Fruit fly (Drosophila melanogaster) whole organism, wandering third instar larva: ENCODE data around the gene CG6066.
A peak's percentile ranks its signal among the peaks of the same experiment; 100 is the strongest.

Experiments used
- CG32264 ChIP-seq: fragments of 200-800 bp; sonication (Bioruptor generic); optimal IDR thresholded peaks from 2 replicates; lab custom pipeline; 2016; ENCODE audit warnings: missing biosample characterization, missing genetic modification characterization
- CG9705 ChIP-seq: fragments of 200-800 bp; sonication (Bioruptor generic); optimal IDR thresholded peaks from 2 replicates; lab custom pipeline; 2018; ENCODE audit warnings: missing biosample characterization, mild to moderate bottlenecking, missing genetic modification characterization
- CrebA ChIP-seq: fragments of 200-800 bp; sonication (Bioruptor generic); optimal IDR thresholded peaks from 2 replicates; lab custom pipeline; 2016; ENCODE audit warnings: missing biosample characterization, mild to moderate bottlenecking, missing genetic modification characterization, borderline replicate concordance
- Dfd ChIP-seq: fragments of >200 bp; optimal IDR thresholded peaks from 2 replicates; lab custom pipeline; 2017; ENCODE audit warnings: missing biosample characterization, missing genetic modification characterization
- Mio ChIP-seq: sonication (Bioruptor generic); optimal IDR thresholded peaks from 2 replicates; lab custom pipeline; 2016; ENCODE audit warnings: missing biosample characterization, missing genetic modification characterization
- br ChIP-seq: fragments of 200-800 bp; sonication (Bioruptor generic); optimal IDR thresholded peaks from 2 replicates; lab custom pipeline; 2016; ENCODE audit warnings: missing biosample characterization, missing genetic modification characterization
- brk ChIP-seq: fragments of 200-800 bp; sonication (Bioruptor generic); optimal IDR thresholded peaks from 2 replicates; lab custom pipeline; 2016; ENCODE audit warnings: missing biosample characterization, mild to moderate bottlenecking, missing genetic modification characterization
- fru ChIP-seq: fragments of 200-800 bp; sonication (Bioruptor generic); optimal IDR thresholded peaks from 3 replicates; lab custom pipeline; 2016; ENCODE audit warnings: missing biosample characterization, mild to moderate bottlenecking, missing genetic modification characterization
- usp ChIP-seq: fragments of >200 bp; optimal IDR thresholded peaks from 2 replicates; lab custom pipeline; 2017; ENCODE audit warnings: missing biosample characterization, missing genetic modification characterization

dm6 chr3R:27092263-27092662 lies 24.2 kb downstream of the CG6066 start:
- TF ChIP-seq brk (no peak), CG9705 (GFP tag; lab: Kevin White, UChicago) (no peak), CrebA (no peak), CG32264 (GFP tag; lab: Kevin White, UChicago) (no peak), Dfd (no peak), usp (no peak), br (GFP tag; lab: Kevin White, UChicago) (peak; percentile 68), fru (GFP tag; lab: Kevin White, UChicago) (peak; percentile 57), Mio (GFP tag; lab: Kevin White, UChicago) (no peak)
